Worm (Caenorhabditis elegans): ENCODE results near the gene gei-13.

gei-13 gene

DNA sequence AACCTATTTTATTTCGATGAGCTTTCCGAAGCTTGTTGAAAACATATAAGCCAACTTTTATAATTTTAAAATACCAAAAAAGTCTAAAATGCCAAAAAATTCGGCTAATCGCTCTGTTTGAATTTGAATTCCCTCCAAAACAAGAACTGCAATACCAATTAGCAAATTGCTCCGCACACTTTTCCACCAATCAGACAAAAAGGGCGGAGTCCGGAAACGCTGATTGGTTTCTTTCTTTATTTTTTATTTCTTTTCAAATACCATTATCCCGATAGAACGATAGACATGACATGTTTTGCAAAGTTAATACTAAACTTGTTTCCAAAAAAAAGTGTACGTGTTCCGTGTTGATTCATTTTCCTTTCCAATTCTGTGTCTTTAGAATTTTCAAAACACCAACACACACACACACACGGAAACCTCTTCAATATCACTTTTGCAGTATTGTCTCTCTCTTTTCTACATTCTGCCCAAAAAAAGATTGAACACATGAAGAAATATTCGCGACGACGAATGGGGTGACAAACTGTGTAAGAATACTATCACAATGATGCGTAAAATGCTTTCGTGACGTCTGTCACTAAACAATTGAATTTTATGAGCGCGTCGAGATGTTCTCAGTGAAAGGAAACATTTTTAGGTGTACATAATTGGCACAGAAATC is 19.2 kb downstream of the gei-13 start:
- TF ChIP-seq nhr-237 (tag; optimal IDR thresholded peaks at IDR 0.05) (no peak), nhr-10 (tag; optimal IDR thresholded peaks at IDR 0.05) (no peak), nhr-25 (tag; optimal IDR thresholded peaks at IDR 0.05) (peak; percentile 39), ztf-4 (tag; optimal IDR thresholded peaks at IDR 0.05) (no peak), sma-9 (GFP tag; optimal IDR thresholded peaks at IDR 0.05) (peak; percentile 11), sma-9 (tag; optimal IDR thresholded peaks at IDR 0.05) (no peak), fos-1 (tag; optimal IDR thresholded peaks at IDR 0.05) (peak; percentile 1)

DNA sequence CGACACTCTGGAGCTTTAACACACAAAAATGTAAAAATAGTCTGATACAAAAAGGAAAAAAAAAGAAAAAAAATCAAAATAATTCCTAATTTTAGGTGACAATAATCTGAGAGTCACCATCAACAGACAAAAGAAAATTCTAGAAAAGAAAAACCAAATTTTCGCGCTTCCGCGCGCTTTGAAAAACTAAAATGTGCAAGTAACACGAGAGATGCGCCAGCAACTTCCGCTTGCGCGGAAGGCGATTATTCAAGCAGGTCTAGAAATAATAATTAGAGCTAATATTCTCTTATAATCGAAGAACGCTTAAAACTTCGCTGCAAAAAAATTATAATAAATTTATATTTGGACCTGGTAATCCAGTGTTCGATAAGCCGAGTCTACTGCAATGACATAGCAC is 20.0 kb downstream of the gei-13 start:
- TF ChIP-seq nhr-129 (tag; optimal IDR thresholded peaks at IDR 0.05) = no peak
- TF ChIP-seq F13H6.1 (tag; optimal IDR thresholded peaks at IDR 0.05) = no peak
- no peak for TF ChIP-seq sem-4 (tag; optimal IDR thresholded peaks at IDR 0.05)
- TF ChIP-seq fos-1 (tag; optimal IDR thresholded peaks at IDR 0.05) = no peak
- TF ChIP-seq ztf-11 (tag; optimal IDR thresholded peaks at IDR 0.05) = no peak
- no peak for TF ChIP-seq skn-1 (tag; optimal IDR thresholded peaks at IDR 0.05)
- TF ChIP-seq nhr-23 (tag; optimal IDR thresholded peaks at IDR 0.05) = no peak
- no peak for TF ChIP-seq blmp-1 (tag; optimal IDR thresholded peaks at IDR 0.05; ENCODE audit: insufficient read depth)
- TF ChIP-seq alr-1 (tag; optimal IDR thresholded peaks at IDR 0.05) = no peak
- no peak for TF ChIP-seq elt-3 (tag; optimal IDR thresholded peaks at IDR 0.05)
- no peak for TF ChIP-seq snpc-4 (tag; optimal IDR thresholded peaks at IDR 0.05)
- TF ChIP-seq nhr-237 (tag; optimal IDR thresholded peaks at IDR 0.05) = no peak
- TF ChIP-seq lin-39 (tag; optimal IDR thresholded peaks at IDR 0.05) = no peak
- no peak for TF ChIP-seq nhr-11 (tag; optimal IDR thresholded peaks at IDR 0.05)
- no peak for TF ChIP-seq ztf-4 (tag; optimal IDR thresholded peaks at IDR 0.05)
- no peak for TF ChIP-seq ZK546.5 (tag; optimal IDR thresholded peaks at IDR 0.05)
- no peak for TF ChIP-seq lsy-2 (tag; optimal IDR thresholded peaks at IDR 0.05)

- TF ChIP-seq nhr-21 (tag; optimal IDR thresholded peaks at IDR 0.05) = no peak
- TF ChIP-seq sem-4 (tag; optimal IDR thresholded peaks at IDR 0.05) = peak; percentile 2
- peak; percentile 50 for TF ChIP-seq C34F6.9 (tag; optimal IDR thresholded peaks at IDR 0.05)
- no peak for TF ChIP-seq ztf-1 (GFP tag; conservative IDR thresholded peaks at IDR 0.05)
- no peak for TF ChIP-seq aly-2 (tag; optimal IDR thresholded peaks at IDR 0.05)
- peak; percentile 34 for TF ChIP-seq sma-3 (GFP tag; optimal IDR thresholded peaks at IDR 0.05)
- TF ChIP-seq ZK546.5 (tag; optimal IDR thresholded peaks at IDR 0.05) = no peak
- TF ChIP-seq nhr-77 (tag; optimal IDR thresholded peaks at IDR 0.05) = no peak
- TF ChIP-seq lin-39 (tag; optimal IDR thresholded peaks at IDR 0.05) = no peak
- no peak for TF ChIP-seq nhr-10 (tag; optimal IDR thresholded peaks at IDR 0.05)
- TF ChIP-seq zag-1 (tag; optimal IDR thresholded peaks at IDR 0.05) = no peak
- TF ChIP-seq nhr-25 (tag; optimal IDR thresholded peaks at IDR 0.05) = peak; percentile 10
- TF ChIP-seq F13H6.1 (tag; optimal IDR thresholded peaks at IDR 0.05) = peak; percentile 26
- TF ChIP-seq mab-5 (tag; optimal IDR thresholded peaks at IDR 0.05) = no peak
- peak; percentile 14 for TF ChIP-seq sma-9 (GFP tag; optimal IDR thresholded peaks at IDR 0.05)
- no peak for TF ChIP-seq sma-9 (tag; optimal IDR thresholded peaks at IDR 0.05)
- no peak for TF ChIP-seq elt-3 (tag; optimal IDR thresholded peaks at IDR 0.05)
- TF ChIP-seq crh-2 (tag; optimal IDR thresholded peaks at IDR 0.05) = peak; percentile 59
- no peak for TF ChIP-seq Y55F3AM.14 (GFP tag; optimal IDR thresholded peaks at IDR 0.05)
- TF ChIP-seq nhr-12 (tag; optimal IDR thresholded peaks at IDR 0.05) = no peak
- TF ChIP-seq fos-1 (tag; optimal IDR thresholded peaks at IDR 0.05) = peak; percentile 10
- TF ChIP-seq nhr-129 (tag; optimal IDR thresholded peaks at IDR 0.05) = peak; percentile 42
- no peak for TF ChIP-seq blmp-1 (tag; optimal IDR thresholded peaks at IDR 0.05; ENCODE audit: insufficient read depth)
- TF ChIP-seq mbf-1 (tag; optimal IDR thresholded peaks at IDR 0.05) = no peak
- peak; percentile 69 for TF ChIP-seq unc-55 (GFP tag; optimal IDR thresholded peaks at IDR 0.05)
- TF ChIP-seq gmeb-1 (tag; optimal IDR thresholded peaks at IDR 0.05) = peak; percentile 77
- peak in 1 of 2 experiments; percentile 66 for TF ChIP-seq lsy-2 (tag; optimal IDR thresholded peaks at IDR 0.05)
- TF ChIP-seq ztf-11 (tag; optimal IDR thresholded peaks at IDR 0.05) = no peak
Observed at ce11 chrIII:9616426-9616825, 20.5 kb downstream of the gei-13 start, which contains the start of gene hcp-3. Gene hcp-3 (minus strand): TSS chrIII:9616470.

ce11 chrIII:9615114-9615513 is 21.8 kb downstream of the gei-13 start:
- TF ChIP-seq alr-1 (tag; optimal IDR thresholded peaks at IDR 0.05) = no peak
- TF ChIP-seq R02D3.7 (tag; optimal IDR thresholded peaks at IDR 0.05) = no peak
- TF ChIP-seq nhr-23 (tag; optimal IDR thresholded peaks at IDR 0.05) = no peak
- no peak for TF ChIP-seq lin-13 (GFP tag; optimal IDR thresholded peaks at IDR 0.05)
- no peak for TF ChIP-seq C34F6.9 (tag; optimal IDR thresholded peaks at IDR 0.05)
- TF ChIP-seq sma-3 (GFP tag; optimal IDR thresholded peaks at IDR 0.05) = no peak
- TF ChIP-seq ZK546.5 (tag; optimal IDR thresholded peaks at IDR 0.05) = no peak
- no peak for TF ChIP-seq nhr-21 (tag; optimal IDR thresholded peaks at IDR 0.05)
- no peak for TF ChIP-seq nhr-129 (tag; optimal IDR thresholded peaks at IDR 0.05)
- TF ChIP-seq snpc-4 (tag; optimal IDR thresholded peaks at IDR 0.05) = no peak
- no peak for TF ChIP-seq ama-1 (optimal IDR thresholded peaks at IDR 0.05)
- TF ChIP-seq lin-39 (tag; optimal IDR thresholded peaks at IDR 0.05) = no peak
- TF ChIP-seq egl-27 (tag; optimal IDR thresholded peaks at IDR 0.05) = no peak
